Worm (Caenorhabditis elegans) whole organism, late embryonic: ENCODE results near the gene C33H5.2.

Experiments
- C08G9.2 ChIP-seq: sonication (generic microtip); optimal IDR thresholded peaks from 2 replicates; lab custom pipeline; 2016; ENCODE audit warnings: mild to moderate bottlenecking, missing genetic modification characterization, moderate library complexity, missing compliant biosample characterization
- C38D4.7 ChIP-seq: fragments of 200-800 bp; sonication (Bioruptor generic); optimal IDR thresholded peaks from 2 replicates; lab custom pipeline; 2018; ENCODE audit warnings: mild to moderate bottlenecking, missing genetic modification characterization, moderate library complexity, missing compliant biosample characterization
- F13H6.1 ChIP-seq: sonication (generic microtip); optimal IDR thresholded peaks from 2 replicates; lab custom pipeline; 2016; ENCODE audit warnings: missing genetic modification characterization, missing compliant biosample characterization
- T23F11.4 ChIP-seq: fragments of 200-800 bp; sonication (Bioruptor generic); optimal IDR thresholded peaks from 2 replicates; lab custom pipeline; 2018; ENCODE audit warnings: mild to moderate bottlenecking, missing genetic modification characterization, missing compliant biosample characterization
- Y22D7AL.16 ChIP-seq: sonication (generic microtip); optimal IDR thresholded peaks from 2 replicates; lab custom pipeline; 2016; ENCODE audit warnings: missing genetic modification characterization, missing compliant biosample characterization
- ahr-1 ChIP-seq: sonication (generic microtip); optimal IDR thresholded peaks from 2 replicates; lab custom pipeline; 2016; ENCODE audit warnings: missing genetic modification characterization, missing compliant biosample characterization
- ama-1 ChIP-seq: fragments of 150-350 bp; optimal IDR thresholded peaks from 2 replicates; lab custom pipeline; 2014
- ceh-14 ChIP-seq: sonication (generic microtip); optimal IDR thresholded peaks from 2 replicates; lab custom pipeline; 2016; ENCODE audit warnings: missing genotype, missing genetic modification characterization, missing compliant biosample characterization
- ceh-2 ChIP-seq: sonication (generic microtip); optimal IDR thresholded peaks from 2 replicates; lab custom pipeline; 2016; ENCODE audit warnings: missing genotype, missing genetic modification characterization, missing compliant biosample characterization
- ceh-24 ChIP-seq: sonication (generic microtip); optimal IDR thresholded peaks from 2 replicates; lab custom pipeline; 2016; ENCODE audit warnings: mild to moderate bottlenecking, missing genetic modification characterization, missing compliant biosample characterization
- ceh-31 ChIP-seq: sonication (generic microtip); optimal IDR thresholded peaks from 2 replicates; lab custom pipeline; 2016; ENCODE audit warnings: missing genetic modification characterization, missing compliant biosample characterization
- ceh-34 ChIP-seq: sonication (generic microtip); optimal IDR thresholded peaks from 2 replicates; lab custom pipeline; 2016; ENCODE audit warnings: mild to moderate bottlenecking, missing genetic modification characterization, missing compliant biosample characterization
- ceh-48 ChIP-seq: sonication (generic microtip); optimal IDR thresholded peaks from 2 replicates; lab custom pipeline; 2016; ENCODE audit warnings: missing genetic modification characterization, inconsistent platforms, missing compliant biosample characterization
- ceh-6 ChIP-seq: fragments of 200-800 bp; sonication (Bioruptor generic); optimal IDR thresholded peaks from 2 replicates; lab custom pipeline; 2018; ENCODE audit warnings: mild to moderate bottlenecking, missing genetic modification characterization, missing compliant biosample characterization
- ceh-9 ChIP-seq: sonication (generic microtip); optimal IDR thresholded peaks from 2 replicates; lab custom pipeline; 2016; ENCODE audit warnings: mild to moderate bottlenecking, missing genetic modification characterization, inconsistent platforms, missing compliant biosample characterization
- dmd-4 ChIP-seq: sonication (generic microtip); optimal IDR thresholded peaks from 2 replicates; lab custom pipeline; 2016; ENCODE audit warnings: borderline replicate concordance, missing genetic modification characterization, missing compliant biosample characterization
- elt-4 ChIP-seq: sonication (generic microtip); optimal IDR thresholded peaks from 2 replicates; lab custom pipeline; 2016; ENCODE audit warnings: missing genetic modification characterization, missing compliant biosample characterization
- ets-4 ChIP-seq: sonication (generic microtip); optimal IDR thresholded peaks from 2 replicates; lab custom pipeline; 2016; ENCODE audit warnings: missing genetic modification characterization, missing compliant biosample characterization
- eyg-1 ChIP-seq: sonication (generic microtip); optimal IDR thresholded peaks from 2 replicates; lab custom pipeline; 2016; ENCODE audit warnings: missing genotype, missing genetic modification characterization, missing compliant biosample characterization
- fax-1 ChIP-seq: sonication (generic microtip); optimal IDR thresholded peaks from 2 replicates; lab custom pipeline; 2016; ENCODE audit warnings: missing genotype, missing genetic modification characterization, missing compliant biosample characterization
- fkh-10 ChIP-seq: fragments of 150-350 bp; optimal IDR thresholded peaks from 2 replicates; lab custom pipeline; 2014; ENCODE audit warnings: missing biosample characterization, missing genetic modification reagents, missing genetic modification characterization
- fkh-6 ChIP-seq: sonication (generic microtip); optimal IDR thresholded peaks from 2 replicates; lab custom pipeline; 2016; ENCODE audit warnings: missing genetic modification characterization, missing compliant biosample characterization
- gmeb-2 ChIP-seq: sonication (generic microtip); optimal IDR thresholded peaks from 2 replicates; lab custom pipeline; 2016; ENCODE audit warnings: missing genetic modification characterization, inconsistent platforms, missing compliant biosample characterization
- hlh-6 ChIP-seq: sonication (generic microtip); optimal IDR thresholded peaks from 2 replicates; lab custom pipeline; 2016; ENCODE audit warnings: missing genotype, missing genetic modification characterization, missing compliant biosample characterization
- hlh-8 ChIP-seq: sonication (generic microtip); optimal IDR thresholded peaks from 2 replicates; lab custom pipeline; 2016; ENCODE audit warnings: missing genotype, missing genetic modification characterization, missing compliant biosample characterization
- nhr-232 ChIP-seq: sonication (generic microtip); optimal IDR thresholded peaks from 2 replicates; lab custom pipeline; 2016; ENCODE audit warnings: missing genetic modification characterization, missing compliant biosample characterization
- npax-4 ChIP-seq: sonication (generic microtip); optimal IDR thresholded peaks from 2 replicates; lab custom pipeline; 2016; ENCODE audit warnings: missing genetic modification characterization, missing compliant biosample characterization
- odd-2 ChIP-seq: sonication (generic microtip); optimal IDR thresholded peaks from 2 replicates; lab custom pipeline; 2017; ENCODE audit warnings: antibody characterized with exemption, mild to moderate bottlenecking, missing genetic modification characterization, missing compliant biosample characterization
- pag-3 ChIP-seq: sonication (generic microtip); optimal IDR thresholded peaks from 2 replicates; lab custom pipeline; 2016; ENCODE audit warnings: missing compliant biosample characterization, missing genetic modification characterization, borderline replicate concordance
- pat-9 ChIP-seq: fragments of 200-800 bp; sonication (Bioruptor generic); optimal IDR thresholded peaks from 2 replicates; lab custom pipeline; 2018; ENCODE audit warnings: mild to moderate bottlenecking, missing genetic modification characterization, moderate library complexity, missing compliant biosample characterization
- pax-1 ChIP-seq: fragments of 150-350 bp; optimal IDR thresholded peaks from 2 replicates; lab custom pipeline; 2014; ENCODE audit warnings: missing biosample characterization, missing genetic modification characterization
- pha-4 ChIP-seq: fragments of 150-350 bp; optimal IDR thresholded peaks from 2 replicates; lab custom pipeline; 2018; ENCODE audit warnings: missing biosample characterization, missing genetic modification reagents, missing genetic modification characterization
- pqm-1 ChIP-seq: sonication (generic microtip); optimal IDR thresholded peaks from 2 replicates; lab custom pipeline; 2016; ENCODE audit warnings: missing genetic modification characterization, missing compliant biosample characterization
- pros-1 ChIP-seq: fragments of 150-350 bp; optimal IDR thresholded peaks from 2 replicates; lab custom pipeline; 2014; ENCODE audit warnings: missing biosample characterization, missing genetic modification reagents, missing genetic modification characterization
- ref-2 ChIP-seq: sonication (generic microtip); optimal IDR thresholded peaks from 2 replicates; lab custom pipeline; 2016; ENCODE audit warnings: missing genetic modification characterization, missing compliant biosample characterization
- rnt-1 ChIP-seq: sonication (generic microtip); optimal IDR thresholded peaks from 2 replicates; lab custom pipeline; 2016; ENCODE audit warnings: missing genetic modification characterization, missing compliant biosample characterization
- sdc-2 ChIP-seq: sonication (generic microtip); optimal IDR thresholded peaks from 2 replicates; lab custom pipeline; 2016; ENCODE audit warnings: missing genotype, missing genetic modification characterization, missing compliant biosample characterization
- sox-4 ChIP-seq: sonication (generic microtip); optimal IDR thresholded peaks from 2 replicates; lab custom pipeline; 2017; ENCODE audit warnings: mild to moderate bottlenecking, missing genetic modification characterization, inconsistent platforms, missing compliant biosample characterization
- syd-9 ChIP-seq: sonication (generic microtip); optimal IDR thresholded peaks from 2 replicates; lab custom pipeline; 2016; ENCODE audit warnings: mild to moderate bottlenecking, missing genetic modification characterization, moderate library complexity, missing compliant biosample characterization
- tbx-2 ChIP-seq: sonication (generic microtip); optimal IDR thresholded peaks from 2 replicates; lab custom pipeline; 2016; ENCODE audit warnings: missing genetic modification characterization, missing compliant biosample characterization
- tbx-7 ChIP-seq: sonication (generic microtip); optimal IDR thresholded peaks from 2 replicates; lab custom pipeline; 2016; ENCODE audit warnings: missing genotype, missing genetic modification characterization, missing compliant biosample characterization
- ttx-3 ChIP-seq: sonication (generic microtip); optimal IDR thresholded peaks from 2 replicates; lab custom pipeline; 2016; ENCODE audit warnings: missing genetic modification reagents, missing genetic modification characterization, missing compliant biosample characterization
- unc-55 ChIP-seq: sonication (generic microtip); optimal IDR thresholded peaks from 2 replicates; lab custom pipeline; 2017; ENCODE audit warnings: missing biosample characterization, missing genetic modification reagents, missing genetic modification characterization
- ztf-16 ChIP-seq: sonication (generic microtip); optimal IDR thresholded peaks from 2 replicates; lab custom pipeline; 2017; ENCODE audit warnings: missing genetic modification characterization, missing compliant biosample characterization

The C33H5.2 gene

ce11 chrIV:7817852-7818251 lies 13.0 kb downstream of the C33H5.2 start, which contains the start of gene ric-3 (continued):
- TF ChIP-seq pha-4 (tag; lab: Kevin White, UChicago) = no peak
- no peak for TF ChIP-seq elt-4
- TF ChIP-seq syd-9 = no peak
- no peak for TF ChIP-seq gmeb-2 (tag; lab: Kevin White, UChicago)
- peak; percentile 13 for TF ChIP-seq dmd-4 (tag; lab: Kevin White, UChicago)
- TF ChIP-seq npax-4 (tag; lab: Kevin White, UChicago) = no peak
- no peak for TF ChIP-seq tbx-7 (tag; lab: Kevin White, UChicago)
- no peak for TF ChIP-seq ceh-24 (tag; lab: Kevin White, UChicago)
- no peak for TF ChIP-seq fkh-6 (tag; lab: Kevin White, UChicago)
- no peak for TF ChIP-seq ceh-6 (GFP tag; lab: Kevin White, UChicago)
- TF ChIP-seq ref-2 = no peak
- no peak for TF ChIP-seq ceh-2 (tag; lab: Kevin White, UChicago)
- peak; percentile 80 for TF ChIP-seq unc-55 (GFP tag; lab: Kevin White, UChicago)
- peak; percentile 73 for TF ChIP-seq hlh-8
- no peak for TF ChIP-seq F13H6.1 (tag; lab: Kevin White, UChicago)
- TF ChIP-seq ceh-9 (tag; lab: Kevin White, UChicago) = no peak
- TF ChIP-seq sox-4 (tag; lab: Kevin White, UChicago) = no peak
- no peak for TF ChIP-seq pax-1 (tag; lab: Kevin White, UChicago)
- TF ChIP-seq C08G9.2 (tag; lab: Kevin White, UChicago) = no peak
- no peak for TF ChIP-seq ceh-14 (tag; lab: Kevin White, UChicago)
- peak; percentile 70 for TF ChIP-seq ceh-31
- TF ChIP-seq ceh-48 (tag; lab: Kevin White, UChicago) = peak; percentile 84
- TF ChIP-seq nhr-232 (tag; lab: Kevin White, UChicago) = no peak
- TF ChIP-seq rnt-1 = no peak
- TF ChIP-seq Y22D7AL.16 (tag; lab: Kevin White, UChicago) = no peak
- peak; percentile 38 for TF ChIP-seq tbx-2 (tag; lab: Kevin White, UChicago)
- TF ChIP-seq fax-1 (tag; lab: Kevin White, UChicago) = no peak
- no peak for TF ChIP-seq C38D4.7 (GFP tag; lab: Kevin White, UChicago)
- no peak for TF ChIP-seq ama-1 (lab: Kevin White, UChicago)
- no peak for TF ChIP-seq pat-9 (tag; lab: Kevin White, UChicago)
- no peak for TF ChIP-seq sdc-2
- TF ChIP-seq T23F11.4 = no peak
- TF ChIP-seq ahr-1 (tag; lab: Kevin White, UChicago) = no peak
- peak; percentile 11 for TF ChIP-seq pros-1 (tag; lab: Kevin White, UChicago)
- no peak for TF ChIP-seq ztf-16 (tag; lab: Kevin White, UChicago)
- no peak for TF ChIP-seq fkh-10 (GFP tag; lab: Kevin White, UChicago)
- no peak for TF ChIP-seq eyg-1 (tag; lab: Kevin White, UChicago)
- TF ChIP-seq pag-3 = no peak
- TF ChIP-seq, all 69 proteins: peak for 13

- TF ChIP-seq ets-4 (no peak), ceh-9 (tag; lab: Kevin White, UChicago) (no peak), pax-1 (tag; lab: Kevin White, UChicago) (no peak), sdc-2 (no peak), ceh-34 (no peak), C08G9.2 (tag; lab: Kevin White, UChicago) (no peak), ztf-16 (tag; lab: Kevin White, UChicago) (no peak), hlh-6 (no peak), pqm-1 (no peak), ahr-1 (tag; lab: Kevin White, UChicago) (no peak), tbx-7 (tag; lab: Kevin White, UChicago) (no peak), odd-2 (tag; lab: Kevin White, UChicago) (no peak), ceh-24 (tag; lab: Kevin White, UChicago) (no peak), Y22D7AL.16 (tag; lab: Kevin White, UChicago) (no peak), ref-2 (no peak), pha-4 (tag; lab: Kevin White, UChicago) (no peak), ttx-3 (no peak), fkh-10 (GFP tag; lab: Kevin White, UChicago) (no peak), syd-9 (no peak)
Measured at ce11 chrIV:7822524-7822923, 17.7 kb downstream of the C33H5.2 start, which contains the start of gene T14A8.2. Gene T14A8.2, minus strand, starts transcription at chrIV:7822624.
